3 fruit fly cellular contexts compared by ENCODE assay signal in genomic region chr2L:18493122-18493521, dm6.
A peak's percentile ranks its signal among the peaks of the same experiment; 100 is the strongest.
TF ChIP-seq lines count a peak whose summit lies in the region.

No protein-coding gene starts in this region.

- TF ChIP-seq CTCF in whole organism, embryonic (GFP tag; optimal IDR thresholded peaks at IDR 0.05; lab: Kevin White, UChicago) = no peak

TF ChIP-seq in whole organism, embryonic, 481 proteins besides CTCF, POLR2A, EP300 and RAD21:
- TF ChIP-seq CG15514 (GFP tag; optimal IDR thresholded peaks at IDR 0.05; lab: Kevin White, UChicago) (no peak), Drgx (GFP tag; IDR thresholded peaks at IDR 0.05; lab: Robert Waterston, UW) (peak; percentile 41; the same call in 1 of the 2 replicates)
TF ChIP-seq in whole organism, embryonic: peak in this region for 1.

TF ChIP-seq in whole organism, prepupa, 60 proteins besides CTCF, POLR2A, EP300 and RAD21 (continues in another document):
- TF ChIP-seq Eip93F (GFP tag; optimal IDR thresholded peaks at IDR 0.05; lab: Kevin White, UChicago) (no peak), Eip75B (GFP tag; optimal IDR thresholded peaks at IDR 0.05; lab: Kevin White, UChicago) (no peak), spab (GFP tag; optimal IDR thresholded peaks at IDR 0.05; lab: Kevin White, UChicago) (no peak), CG9139 (GFP tag; optimal IDR thresholded peaks at IDR 0.05; lab: Kevin White, UChicago) (no peak), Ets21C (GFP tag; optimal IDR thresholded peaks at IDR 0.05; lab: Kevin White, UChicago) (no peak), salr (GFP tag; optimal IDR thresholded peaks at IDR 0.05; lab: Kevin White, UChicago) (peak in 1 of 2 experiments; percentile 5), CG6163 (GFP tag; IDR thresholded peaks at IDR 0.05; lab: Robert Waterston, UW) (0 out of 3 replicates have a peak, but pooled peaks have one; percentile 23), vri (GFP tag; optimal IDR thresholded peaks at IDR 0.05; lab: Kevin White, UChicago) (no peak), CG11902 (GFP tag; optimal IDR thresholded peaks at IDR 0.05; lab: Kevin White, UChicago) (no peak), Smox (GFP tag; optimal IDR thresholded peaks at IDR 0.05; lab: Kevin White, UChicago) (no peak), CG1621 (tag; optimal IDR thresholded peaks at IDR 0.05; lab: Kevin White, UChicago) (no peak), svp (GFP tag; lab: Kevin White, UChicago) (no peak), topi (GFP tag; optimal IDR thresholded peaks at IDR 0.05; lab: Kevin White, UChicago) (no peak), CG34406 (GFP tag; optimal IDR thresholded peaks at IDR 0.05; lab: Kevin White, UChicago) (peak; percentile 19), acj6 (GFP tag; optimal IDR thresholded peaks at IDR 0.05; lab: Kevin White, UChicago) (no peak), CG8319 (GFP tag; optimal IDR thresholded peaks at IDR 0.05; lab: Kevin White, UChicago) (no peak), CG10669 (GFP tag; optimal IDR thresholded peaks at IDR 0.05; lab: Kevin White, UChicago) (no peak), CG15336 (GFP tag; IDR thresholded peaks at IDR 0.05; lab: Robert Waterston, UW) (peak; percentile 88), fd85E (GFP tag; optimal IDR thresholded peaks at IDR 0.05; lab: Kevin White, UChicago) (no peak), OdsH (GFP tag; optimal IDR thresholded peaks at IDR 0.05; lab: Kevin White, UChicago) (no peak), Met (GFP tag; optimal IDR thresholded peaks at IDR 0.05; lab: Kevin White, UChicago) (no peak), Blimp-1 (GFP tag; optimal IDR thresholded peaks at IDR 0.05; lab: Kevin White, UChicago) (no peak), Eip78C (GFP tag; lab: Kevin White, UChicago) (peak; percentile 88), CG4318 (GFP tag; optimal IDR thresholded peaks at IDR 0.05; lab: Kevin White, UChicago) (peak; percentile 64), CG3032 (tag; optimal IDR thresholded peaks at IDR 0.05; lab: Kevin White, UChicago) (peak; percentile 15), fkh (GFP tag; optimal IDR thresholded peaks at IDR 0.05; lab: Kevin White, UChicago) (no peak), net (GFP tag; optimal IDR thresholded peaks at IDR 0.05; lab: Kevin White, UChicago) (peak; percentile 2), pdm3 (GFP tag; optimal IDR thresholded peaks at IDR 0.05; lab: Kevin White, UChicago) (no peak), lz (GFP tag; optimal IDR thresholded peaks at IDR 0.05; lab: Kevin White, UChicago) (no peak), fd59A (GFP tag; optimal IDR thresholded peaks at IDR 0.05; lab: Kevin White, UChicago) (peak; percentile 4), dsx (GFP tag; optimal IDR thresholded peaks at IDR 0.05; lab: Kevin White, UChicago; ENCODE audit: poor library complexity, severe bottlenecking) (no peak), Hr4 (GFP tag; optimal IDR thresholded peaks at IDR 0.05; lab: Kevin White, UChicago) (peak; percentile 55), CG31627 (GFP tag; optimal IDR thresholded peaks at IDR 0.05; lab: Kevin White, UChicago) (no peak), dac (GFP tag; optimal IDR thresholded peaks at IDR 0.05; lab: Kevin White, UChicago) (peak; percentile 47), CG6854 (GFP tag; optimal IDR thresholded peaks at IDR 0.05; lab: Kevin White, UChicago) (no peak), Ets96B (tag; optimal IDR thresholded peaks at IDR 0.05; lab: Kevin White, UChicago) (no peak), eg (GFP tag; IDR thresholded peaks at IDR 0.05; lab: Robert Waterston, UW) (peak; percentile 54; the same call in 2 of the 3 replicates), CG6808 (GFP tag; optimal IDR thresholded peaks at IDR 0.05; lab: Kevin White, UChicago) (no peak), Gug (GFP tag; IDR thresholded peaks at IDR 0.05; lab: Robert Waterston, UW) (no peak), achi (GFP tag; optimal IDR thresholded peaks at IDR 0.05; lab: Kevin White, UChicago) (peak; percentile 58), CG32006 (GFP tag; optimal IDR thresholded peaks at IDR 0.05; lab: Kevin White, UChicago) (peak; percentile 75), cyc (GFP tag; optimal IDR thresholded peaks at IDR 0.05; lab: Kevin White, UChicago) (no peak), Lpt (GFP tag; optimal IDR thresholded peaks at IDR 0.05; lab: Kevin White, UChicago) (no peak), CG3919 (GFP tag; optimal IDR thresholded peaks at IDR 0.05; lab: Kevin White, UChicago) (peak; percentile 34), esn (GFP tag; optimal IDR thresholded peaks at IDR 0.05; lab: Kevin White, UChicago) (no peak), CG11762 (GFP tag; optimal IDR thresholded peaks at IDR 0.05; lab: Kevin White, UChicago; ENCODE audit: insufficient read depth) (no peak)

TF ChIP-seq in whole organism, pupa, 21 proteins besides CTCF, POLR2A, EP300 and RAD21:
- TF ChIP-seq CG8159 (tag; optimal IDR thresholded peaks at IDR 0.05; lab: Kevin White, UChicago) (peak; percentile 23), D1 (tag; optimal IDR thresholded peaks at IDR 0.05; lab: Kevin White, UChicago) (no peak), Pif1A (GFP tag; optimal IDR thresholded peaks at IDR 0.05; lab: Kevin White, UChicago) (peak; percentile 30), rn (GFP tag; IDR thresholded peaks at IDR 0.05; lab: Robert Waterston, UW) (no peak), Pif1B (GFP tag; optimal IDR thresholded peaks at IDR 0.05; lab: Kevin White, UChicago) (peak; percentile 31), CG8301 (tag; optimal IDR thresholded peaks at IDR 0.05; lab: Kevin White, UChicago) (peak; percentile 47), CG32121 (GFP tag; IDR thresholded peaks at IDR 0.05; lab: Robert Waterston, UW) (0 out of 2 replicates have a peak, but pooled peaks have one; percentile 22), Snoo (tag; optimal IDR thresholded peaks at IDR 0.05; lab: Kevin White, UChicago) (no peak), Ets98B (GFP tag; IDR thresholded peaks at IDR 0.05; lab: Robert Waterston, UW) (peak; percentile 47), CG12605 (GFP tag; IDR thresholded peaks at IDR 0.05; lab: Robert Waterston, UW) (peak; percentile 29; the same call in 1 of the 2 replicates), CG17806 (tag; optimal IDR thresholded peaks at IDR 0.05; lab: Kevin White, UChicago) (peak; percentile 4)
